Worm (Caenorhabditis elegans) whole organism, young adult: Measurements from ENCODE around the gene daf-36.
A peak's percentile ranks its signal among the peaks of the same experiment; 100 is the strongest.

Experiments used
- B0261.1 ChIP-seq: sonication (generic microtip); optimal IDR thresholded peaks from 2 replicates; lab custom pipeline; 2016; ENCODE audit warnings: mild to moderate bottlenecking, missing genetic modification characterization, moderate library complexity, missing compliant biosample characterization
- F37B4.10 ChIP-seq: fragments of 200-800 bp; sonication (Bioruptor generic); IDR thresholded peaks from 2 replicates; pipeline ENCODE4 v1.3.6; 2022; ENCODE audit warnings: missing genetic modification characterization, missing compliant biosample characterization
- Y79H2A.3 ChIP-seq: fragments of 200-800 bp; sonication (Bioruptor generic); conservative IDR thresholded peaks from 2 replicates; pipeline ENCODE4 v1.3.6; 2022; ENCODE audit warnings: missing genetic modification reagents, missing genetic modification characterization, missing compliant biosample characterization
- ZK185.1 ChIP-seq: sonication (generic microtip); optimal IDR thresholded peaks from 2 replicates; lab custom pipeline; 2016; ENCODE audit warnings: mild to moderate bottlenecking, missing genetic modification characterization, missing compliant biosample characterization; ENCODE audit not compliant: poor library complexity, severe bottlenecking
- attf-3 ChIP-seq: fragments of 200-800 bp; sonication (Bioruptor generic); conservative IDR thresholded peaks from 2 replicates; pipeline ENCODE4 v1.3.6; 2022; ENCODE audit warnings: missing genetic modification reagents, missing genetic modification characterization, missing compliant biosample characterization
- die-1 ChIP-seq: sonication (generic microtip); optimal IDR thresholded peaks from 2 replicates; lab custom pipeline; 2016; ENCODE audit warnings: missing genotype, mild to moderate bottlenecking, missing genetic modification characterization, missing compliant biosample characterization
- dox-1 ChIP-seq: fragments of 200-800 bp; sonication (Bioruptor generic); IDR thresholded peaks from 2 replicates; pipeline ENCODE4 v1.3.6; 2022; ENCODE audit warnings: missing genetic modification reagents, missing genetic modification characterization, missing compliant biosample characterization
- hlh-12 ChIP-seq: sonication (generic microtip); optimal IDR thresholded peaks from 2 replicates; lab custom pipeline; 2016; ENCODE audit warnings: missing genetic modification characterization, missing compliant biosample characterization
- let-526 ChIP-seq: fragments of 200-800 bp; sonication (Bioruptor generic); IDR thresholded peaks from 2 replicates; pipeline ENCODE4 v1.3.6; 2022; ENCODE audit warnings: missing genetic modification reagents, missing genetic modification characterization, missing compliant biosample characterization
- lin-54 ChIP-seq: fragments of 200-800 bp; sonication (Bioruptor generic); optimal IDR thresholded peaks from 2 replicates; lab custom pipeline; 2018; ENCODE audit warnings: mild to moderate bottlenecking, missing genetic modification characterization, missing compliant biosample characterization
- madf-6 ChIP-seq: fragments of 200-800 bp; sonication (Bioruptor generic); IDR thresholded peaks from 2 replicates; pipeline ENCODE4 v1.3.6; 2022; ENCODE audit warnings: missing genetic modification reagents, missing genetic modification characterization, missing compliant biosample characterization
- pbrm-1 ChIP-seq: fragments of 200-800 bp; sonication (Bioruptor generic); IDR thresholded peaks from 2 replicates; pipeline ENCODE4 v1.3.6; 2022; ENCODE audit warnings: missing genetic modification reagents, missing genetic modification characterization, missing compliant biosample characterization
- rcor-1 ChIP-seq: fragments of 200-800 bp; sonication (Bioruptor generic); IDR thresholded peaks from 2 replicates; pipeline ENCODE4 v1.3.6; 2022; ENCODE audit warnings: missing genetic modification reagents, missing genetic modification characterization, missing compliant biosample characterization
- rec-8 ChIP-seq, 2 experiments: sonication (generic microtip); optimal IDR thresholded peaks; 2 replicates each; lab custom pipeline; 2016; ENCODE audit warnings: mild to moderate bottlenecking in 2 of 2, missing genetic modification characterization in 2 of 2, missing genetic modification reagents in 2 of 2, missing genotype in 2 of 2, missing biosample characterization in 1 of 2, missing compliant biosample characterization in 1 of 2, moderate library complexity in 1 of 2
- rpc-1 ChIP-seq, 2 experiments: fragments of 150-350 bp in 1 of 2; sonication (generic microtip) in 1 of 2; optimal IDR thresholded peaks; 2 replicates each; lab custom pipeline; 2014 to 2018; ENCODE audit warnings: missing biosample characterization in 1 of 2, missing genetic modification characterization in 1 of 2, missing genetic modification reagents in 1 of 2, missing genotype in 1 of 2
- snpc-3.4 ChIP-seq: sonication (generic microtip); optimal IDR thresholded peaks from 2 replicates; lab custom pipeline; 2017; ENCODE audit warnings: missing genetic modification characterization, mild to moderate bottlenecking, missing compliant biosample characterization, antibody characterized with exemption, moderate library complexity, missing genotype, missing genetic modification reagents
- unc-62 ChIP-seq: fragments of 150-350 bp; optimal IDR thresholded peaks from 2 replicates; lab custom pipeline; 2014; ENCODE audit warnings: missing biosample characterization, missing genetic modification reagents, missing genetic modification characterization
- ztf-25 ChIP-seq: fragments of 200-800 bp; sonication (Bioruptor generic); IDR thresholded peaks from 2 replicates; pipeline ENCODE4 v1.3.6; 2022; ENCODE audit warnings: missing genetic modification reagents, missing genetic modification characterization, missing compliant biosample characterization

daf-36 gene

DNA sequence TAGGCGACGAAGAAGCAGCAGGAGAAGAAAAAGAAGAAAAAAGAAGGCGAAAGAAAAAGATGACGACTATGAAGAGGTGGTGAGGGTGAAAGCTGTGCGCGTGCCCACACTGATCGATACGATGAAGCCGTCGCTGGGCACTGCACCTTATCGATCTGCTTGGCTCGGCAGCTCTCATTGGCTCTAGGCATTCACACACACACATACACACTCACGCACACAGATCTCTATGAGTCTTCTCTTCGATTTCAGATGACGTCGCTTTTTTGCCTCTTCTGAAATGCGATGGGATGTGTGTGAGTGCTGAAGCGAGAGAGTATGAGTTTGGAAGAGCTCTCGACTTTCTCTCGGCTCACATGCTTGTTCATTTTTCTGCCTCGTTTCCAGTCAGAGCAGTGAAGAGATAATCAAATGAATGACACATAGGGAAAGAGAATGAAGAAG lies 50.9 kb downstream of the daf-36 start (continued):
- peak; percentile 45; the same call in 1 of the 2 replicates for TF ChIP-seq pbrm-1

DNA sequence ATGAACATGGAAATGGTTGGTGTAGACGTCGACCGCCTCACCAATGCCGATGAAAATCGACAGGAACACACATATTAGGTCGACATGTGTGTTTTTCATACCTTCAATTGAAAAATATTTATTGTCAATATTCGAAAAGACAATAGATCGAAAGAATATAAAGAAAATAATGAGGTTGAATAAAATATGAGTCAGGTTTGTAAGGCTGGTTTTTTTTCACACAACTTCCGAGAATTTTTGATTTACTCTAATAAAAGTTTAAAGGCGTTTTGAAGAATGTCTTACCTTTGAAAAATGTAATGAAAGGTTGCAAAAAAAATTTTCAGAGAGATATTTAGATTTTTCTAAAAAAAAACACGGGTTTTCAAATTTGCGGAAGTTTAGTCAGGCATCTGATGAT lies 51.9 kb downstream of the daf-36 start, which contains the start of gene egl-3:
TSS of gene egl-3 (minus strand) at position 101 of the 400 bp plus-strand sequence.
- no peak for TF ChIP-seq B0261.1
- no peak for TF ChIP-seq ztf-25
- no peak for TF ChIP-seq hlh-12 (tag; lab: Kevin White, UChicago)
- TF ChIP-seq lin-54 (GFP tag; lab: Kevin White, UChicago) = no peak
- no peak for TF ChIP-seq rec-8 (tag; optimal IDR thresholded peaks at IDR 0.05; lab: Kevin White, UChicago)
- TF ChIP-seq snpc-3.4 (tag; lab: Kevin White, UChicago) = no peak
- no peak for TF ChIP-seq dox-1 (GFP tag; lab: Robert Waterston, UW)
- no peak for TF ChIP-seq die-1 (tag; lab: Kevin White, UChicago)
- TF ChIP-seq rpc-1 (optimal IDR thresholded peaks at IDR 0.05; lab: Kevin White, UChicago) = no peak
- no peak for TF ChIP-seq rpc-1 (tag; optimal IDR thresholded peaks at IDR 0.05; lab: Kevin White, UChicago)
- no peak for TF ChIP-seq Y79H2A.3
- TF ChIP-seq let-526 (GFP tag; lab: Robert Waterston, UW) = no peak
- TF ChIP-seq F37B4.10 (GFP tag; lab: Robert Waterston, UW) = no peak
- no peak for TF ChIP-seq madf-6 (GFP tag; lab: Robert Waterston, UW)
- no peak for TF ChIP-seq rcor-1 (GFP tag; lab: Robert Waterston, UW)
- TF ChIP-seq attf-3 = no peak
- no peak for TF ChIP-seq unc-62 (GFP tag; lab: Kevin White, UChicago)
- TF ChIP-seq ZK185.1 (tag; lab: Kevin White, UChicago) = no peak
- TF ChIP-seq, all 124 proteins: peak for 0
